Fruit fly (Drosophila melanogaster): ENCODE data around the gene Membrin.

The Membrin gene

DNA sequence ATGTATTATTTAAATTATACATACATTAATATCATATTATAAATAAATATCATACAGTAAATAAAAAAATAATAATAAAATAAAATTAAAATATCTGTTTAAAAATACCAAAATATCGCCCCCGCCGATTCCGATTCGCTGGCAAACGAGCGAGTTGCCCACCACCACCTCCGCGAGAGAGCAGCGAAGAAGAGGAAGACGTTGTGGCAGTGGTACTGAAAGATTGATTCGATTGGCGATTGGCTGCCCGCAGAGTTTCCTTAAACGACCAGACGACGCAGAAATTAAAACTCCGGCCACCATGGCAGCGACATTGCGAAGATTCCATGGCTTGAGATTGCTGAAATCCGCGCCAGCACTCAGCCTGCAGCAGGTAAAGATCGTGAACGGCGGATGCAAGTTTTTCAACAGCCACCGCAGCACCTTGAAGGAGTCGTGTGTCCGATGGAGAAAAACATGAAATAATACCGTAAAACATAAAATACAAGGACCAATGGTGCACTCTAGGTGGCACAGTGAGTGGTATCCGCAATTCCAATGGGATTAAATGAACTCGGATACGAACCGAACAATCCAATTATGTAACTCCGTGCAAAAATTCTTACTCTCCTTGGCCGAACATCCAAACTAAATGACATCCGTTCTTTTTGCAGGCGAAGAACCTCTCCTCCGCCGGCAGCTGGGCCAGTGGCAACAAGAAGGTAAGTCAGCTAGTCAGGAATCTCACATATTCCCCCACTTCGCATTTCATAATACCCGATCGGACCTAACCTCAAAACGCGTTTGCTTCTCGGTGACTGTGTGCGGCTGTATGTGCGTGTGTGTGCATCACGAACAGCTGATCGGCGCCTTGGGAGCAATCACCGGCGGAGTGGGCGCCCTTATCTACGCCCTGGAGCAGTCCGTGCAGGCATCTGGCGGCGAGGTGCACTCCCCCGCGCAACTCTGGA is 5.9 kb upstream of the Membrin start, which contains the start of gene Cyt-c1 (continued):
- TF ChIP-seq pb (GFP tag; optimal IDR thresholded peaks at IDR 0.05) (no peak), Ssrp (tag; optimal IDR thresholded peaks at IDR 0.05) (no peak), gsb (GFP tag; IDR thresholded peaks at IDR 0.05) (no peak), Kr (GFP tag; optimal IDR thresholded peaks at IDR 0.05) (no peak), CG12236 (GFP tag; optimal IDR thresholded peaks at IDR 0.05) (no peak), Hr78 (GFP tag; optimal IDR thresholded peaks at IDR 0.05) (no peak), slp2 (GFP tag; optimal IDR thresholded peaks at IDR 0.05) (no peak), BtbVII (GFP tag; optimal IDR thresholded peaks at IDR 0.05) (no peak), vvl (GFP tag; IDR thresholded peaks at IDR 0.05) (peak; percentile 42), Rfx (GFP tag; IDR thresholded peaks at IDR 0.05) (peak; percentile 43), chinmo (GFP tag; IDR thresholded peaks at IDR 0.05; ENCODE audit: partially characterized antibody) (no peak), Dbx (GFP tag; IDR thresholded peaks at IDR 0.05) (0 out of 3 replicates have a peak, but pooled peaks have one; percentile 16), CG10959 (GFP tag; IDR thresholded peaks at IDR 0.05) (no peak), CG12219 (GFP tag; optimal IDR thresholded peaks at IDR 0.05) (no peak), CG12299 (tag; optimal IDR thresholded peaks at IDR 0.05) (no peak), Dip2 (GFP tag; IDR thresholded peaks at IDR 0.05) (no peak), otp (GFP tag; IDR thresholded peaks at IDR 0.05) (no peak), sens-2 (GFP tag; IDR thresholded peaks at IDR 0.05) (no peak), CG7271 (tag; optimal IDR thresholded peaks at IDR 0.05) (no peak), pnt (GFP tag; optimal IDR thresholded peaks at IDR 0.05) (no peak), CG33213 (GFP tag; optimal IDR thresholded peaks at IDR 0.05) (no peak), CG4617 (GFP tag; optimal IDR thresholded peaks at IDR 0.05; ENCODE audit: borderline replicate concordance) (peak; percentile 53), CG3281 (GFP tag; optimal IDR thresholded peaks at IDR 0.05) (no peak), CG14667 (GFP tag; IDR thresholded peaks at IDR 0.05) (no peak), wor (GFP tag; IDR thresholded peaks at IDR 0.05) (no peak), CG17328 (GFP tag; IDR thresholded peaks at IDR 0.05) (no peak), CG10543 (GFP tag; optimal IDR thresholded peaks at IDR 0.05) (no peak), CG5180 (GFP tag; optimal IDR thresholded peaks at IDR 0.05) (no peak), CG14965 (GFP tag; optimal IDR thresholded peaks at IDR 0.05; ENCODE audit: borderline replicate concordance) (no peak), Hmr (GFP tag; optimal IDR thresholded peaks at IDR 0.05) (no peak), CG32532 (GFP tag; IDR thresholded peaks at IDR 0.05) (peak; percentile 43; the same call in 1 of the 2 replicates), stc (GFP tag; IDR thresholded peaks at IDR 0.05) (no peak), gcm2 (GFP tag; optimal IDR thresholded peaks at IDR 0.05) (no peak), CG3838 (GFP tag; optimal IDR thresholded peaks at IDR 0.05) (no peak), CG8089 (GFP tag; optimal IDR thresholded peaks at IDR 0.05) (no peak), zfh2 (GFP tag; optimal IDR thresholded peaks at IDR 0.05) (no peak), CG10431 (GFP tag; optimal IDR thresholded peaks at IDR 0.05) (peak; percentile 0), btn (GFP tag; optimal IDR thresholded peaks at IDR 0.05) (no peak), oc (tag; optimal IDR thresholded peaks at IDR 0.05) (no peak), jigr1 (GFP tag; IDR thresholded peaks at IDR 0.05) (no peak), CG4820 (GFP tag; optimal IDR thresholded peaks at IDR 0.05) (no peak), sc (optimal IDR thresholded peaks at IDR 0.05) (no peak), sc (GFP tag; optimal IDR thresholded peaks at IDR 0.05) (no peak), ftz-f1 (GFP tag; optimal IDR thresholded peaks at IDR 0.05) (no peak), Dip3 (GFP tag; optimal IDR thresholded peaks at IDR 0.05) (no peak), CG16813 (GFP tag; IDR thresholded peaks at IDR 0.05; ENCODE audit: partially characterized antibody) (peak; percentile 58), eyg (GFP tag; optimal IDR thresholded peaks at IDR 0.05) (no peak), nmo (GFP tag; optimal IDR thresholded peaks at IDR 0.05) (no peak), CkIIα-i1 (GFP tag; IDR thresholded peaks at IDR 0.05) (no peak), CG8944 (GFP tag; optimal IDR thresholded peaks at IDR 0.05) (no peak)

Data from whole organism, embryonic.